Fruit fly (Drosophila melanogaster) whole organism, embryonic: ENCODE measurements around the gene CG31099.

ENCODE experiments used
- ATbp ChIP-seq: fragments of 200-800 bp; sonication (Bioruptor generic); optimal IDR thresholded peaks from 2 replicates; lab custom pipeline; 2017; ENCODE audit warnings: missing biosample characterization, mild to moderate bottlenecking, missing genetic modification characterization, missing genetic modification reagents
- CG10147 ChIP-seq: fragments of 200-800 bp; sonication (Bioruptor generic); optimal IDR thresholded peaks from 2 replicates; lab custom pipeline; 2019; ENCODE audit warnings: missing biosample characterization, mild to moderate bottlenecking, missing genetic modification characterization, moderate library complexity
- CG12071 ChIP-seq: fragments of 200-800 bp; sonication (Bioruptor generic); optimal IDR thresholded peaks from 3 replicates; lab custom pipeline; 2018; ENCODE audit warnings: missing biosample characterization, mild to moderate bottlenecking, missing genetic modification characterization
- CG12391 ChIP-seq: fragments of 200-800 bp; sonication (Bioruptor generic); optimal IDR thresholded peaks from 3 replicates; lab custom pipeline; 2018; ENCODE audit warnings: missing biosample characterization, mild to moderate bottlenecking, missing genetic modification characterization, moderate library complexity
- CG14014 ChIP-seq: fragments of 200-800 bp; sonication (Bioruptor generic); IDR thresholded peaks from 2 replicates; pipeline ENCODE4 v1.3.6; 2022; ENCODE audit warnings: missing biosample characterization, missing genetic modification characterization
- CG14965 ChIP-seq: fragments of 200-800 bp; sonication (Bioruptor generic); optimal IDR thresholded peaks from 2 replicates; lab custom pipeline; 2016; ENCODE audit warnings: missing biosample characterization, missing genetic modification characterization, borderline replicate concordance
- CG1529 ChIP-seq: fragments of 200-800 bp; sonication (Bioruptor generic); optimal IDR thresholded peaks from 3 replicates; lab custom pipeline; 2018; ENCODE audit warnings: missing biosample characterization, missing genetic modification characterization
- CG15696 ChIP-seq: fragments of 200-800 bp; sonication (Bioruptor generic); optimal IDR thresholded peaks from 2 replicates; lab custom pipeline; 2019; ENCODE audit warnings: missing biosample characterization, mild to moderate bottlenecking, missing genetic modification characterization, moderate library complexity
- CG1602 ChIP-seq: fragments of 200-800 bp; sonication (Bioruptor generic); optimal IDR thresholded peaks from 3 replicates; lab custom pipeline; 2016; ENCODE audit warnings: missing biosample characterization, missing genetic modification characterization
- CG17802 ChIP-seq: fragments of 200-800 bp; sonication (Bioruptor generic); optimal IDR thresholded peaks from 2 replicates; lab custom pipeline; 2018; ENCODE audit warnings: missing biosample characterization, mild to moderate bottlenecking, missing genetic modification characterization, moderate library complexity
- CG18262 ChIP-seq: fragments of 200-800 bp; optimal IDR thresholded peaks from 3 replicates; lab custom pipeline; 2019; ENCODE audit warnings: missing biosample characterization, mild to moderate bottlenecking, missing genetic modification characterization, moderate library complexity
- CG2202 ChIP-seq: fragments of 200-800 bp; sonication (Bioruptor generic); optimal IDR thresholded peaks from 2 replicates; lab custom pipeline; 2018; ENCODE audit warnings: missing biosample characterization, mild to moderate bottlenecking, missing genetic modification characterization
- CG32767 ChIP-seq: fragments of 200-800 bp; sonication (Bioruptor generic); IDR thresholded peaks from 2 replicates; pipeline ENCODE4 v1.3.6; 2022; ENCODE audit warnings: missing biosample characterization, missing genetic modification characterization
- CG32772 ChIP-seq: fragments of 200-800 bp; sonication (Bioruptor generic); IDR thresholded peaks from 2 replicates; pipeline ENCODE4 v1.3.6; 2022; ENCODE audit warnings: missing biosample characterization, missing genetic modification characterization
- CG4404 ChIP-seq: fragments of 200-800 bp; sonication (Bioruptor generic); IDR thresholded peaks from 2 replicates; pipeline ENCODE4 v1.3.6; 2022; ENCODE audit warnings: missing biosample characterization, missing genetic modification characterization
- CG4820 ChIP-seq: fragments of 200-800 bp; sonication (Bioruptor generic); optimal IDR thresholded peaks from 3 replicates; lab custom pipeline; 2016; ENCODE audit warnings: missing biosample characterization, missing genetic modification characterization
- CG5953 ChIP-seq: fragments of 200-800 bp; sonication (Bioruptor generic); IDR thresholded peaks from 2 replicates; pipeline ENCODE4 v1.3.6; 2022; ENCODE audit warnings: missing biosample characterization, missing genetic modification characterization
- CG6689 ChIP-seq: fragments of 200-800 bp; sonication (Bioruptor generic); IDR thresholded peaks from 2 replicates; pipeline ENCODE4 v1.3.6; 2022; ENCODE audit warnings: missing biosample characterization, missing genetic modification characterization
- CG7839 ChIP-seq: fragments of 200-800 bp; sonication (Bioruptor generic); optimal IDR thresholded peaks from 3 replicates; lab custom pipeline; 2018; ENCODE audit warnings: missing biosample characterization, mild to moderate bottlenecking, missing genetic modification characterization, moderate library complexity
- CG8359 ChIP-seq: fragments of 200-800 bp; sonication (Bioruptor generic); optimal IDR thresholded peaks from 2 replicates; lab custom pipeline; 2017; ENCODE audit warnings: missing biosample characterization, mild to moderate bottlenecking, missing genetic modification characterization, borderline replicate concordance
- CG8765 ChIP-seq: fragments of 200-800 bp; sonication (Bioruptor generic); IDR thresholded peaks from 2 replicates; pipeline ENCODE4 v1.3.6; 2022; ENCODE audit warnings: missing biosample characterization, missing genetic modification characterization
- CG9215 ChIP-seq: fragments of 200-800 bp; sonication (Bioruptor generic); IDR thresholded peaks from 2 replicates; pipeline ENCODE4 v1.3.6; 2022; ENCODE audit warnings: missing biosample characterization, missing genetic modification characterization
- CG9817 ChIP-seq: fragments of 200-800 bp; sonication (Bioruptor generic); optimal IDR thresholded peaks from 2 replicates; lab custom pipeline; 2018; ENCODE audit warnings: missing biosample characterization, mild to moderate bottlenecking, missing genetic modification characterization, moderate library complexity
- Deaf1 ChIP-seq: fragments of 200-800 bp; optimal IDR thresholded peaks from 3 replicates; lab custom pipeline; 2019; ENCODE audit warnings: missing biosample characterization, mild to moderate bottlenecking, missing genetic modification characterization, moderate library complexity
- E2f1 ChIP-seq: fragments of 200-800 bp; sonication (Bioruptor generic); IDR thresholded peaks from 2 replicates; pipeline ENCODE4 v1.3.6; 2022; ENCODE audit warnings: missing biosample characterization, missing genetic modification characterization
- E2f2 ChIP-seq: fragments of 200-800 bp; sonication (Bioruptor generic); IDR thresholded peaks from 2 replicates; pipeline ENCODE4 v1.3.6; 2022; ENCODE audit warnings: missing biosample characterization, missing genetic modification characterization
- Gug ChIP-seq: fragments of 200-800 bp; sonication (Bioruptor generic); IDR thresholded peaks from 4 replicates; pipeline ENCODE4 v1.3.6; 2022; ENCODE audit warnings: missing biosample characterization, missing genetic modification characterization
- HLH3B ChIP-seq: fragments of 200-800 bp; sonication (Bioruptor generic); IDR thresholded peaks from 2 replicates; pipeline ENCODE4 v1.3.6; 2022; ENCODE audit warnings: missing biosample characterization, missing genetic modification characterization
- Lpt ChIP-seq: fragments of >200 bp; optimal IDR thresholded peaks from 2 replicates; lab custom pipeline; 2018; ENCODE audit warnings: missing biosample characterization, missing genetic modification characterization
- Max ChIP-seq: fragments of 200-800 bp; sonication (Bioruptor generic); optimal IDR thresholded peaks from 2 replicates; lab custom pipeline; 2016; ENCODE audit warnings: missing biosample characterization, mild to moderate bottlenecking, missing genetic modification characterization
- NC2α ChIP-seq: fragments of 200-800 bp; sonication (Bioruptor generic); optimal IDR thresholded peaks from 2 replicates; lab custom pipeline; 2016; ENCODE audit warnings: missing biosample characterization, missing genetic modification characterization
- Pdp1 ChIP-seq, 2 experiments: fragments of 200-800 bp; sonication (Bioruptor generic); optimal IDR thresholded peaks; 3 replicates each; lab custom pipeline; 2016; ENCODE audit warnings: missing biosample characterization in 2 of 2, missing genetic modification characterization in 2 of 2, mild to moderate bottlenecking in 1 of 2, moderate library complexity in 1 of 2
- Ravus ChIP-seq: fragments of 200-800 bp; sonication (Bioruptor generic); IDR thresholded peaks from 2 replicates; pipeline ENCODE4 v1.3.6; 2022; ENCODE audit warnings: missing biosample characterization, missing genetic modification characterization
- Vsx1 ChIP-seq: fragments of 200-800 bp; sonication (Bioruptor generic); optimal IDR thresholded peaks from 2 replicates; lab custom pipeline; 2017; ENCODE audit warnings: missing biosample characterization, mild to moderate bottlenecking, missing genetic modification characterization, missing genetic modification reagents
- bigmax ChIP-seq: fragments of 200-800 bp; sonication (Bioruptor generic); optimal IDR thresholded peaks from 2 replicates; lab custom pipeline; 2018; ENCODE audit warnings: missing biosample characterization, mild to moderate bottlenecking, missing genetic modification characterization
- corto ChIP-seq: fragments of 200-800 bp; sonication (Bioruptor generic); optimal IDR thresholded peaks from 2 replicates; lab custom pipeline; 2016; ENCODE audit warnings: missing biosample characterization, mild to moderate bottlenecking, missing genetic modification characterization, moderate library complexity
- eyg ChIP-seq: fragments of 200-800 bp; sonication (Bioruptor generic); optimal IDR thresholded peaks from 3 replicates; lab custom pipeline; 2016; ENCODE audit warnings: missing biosample characterization, missing genetic modification characterization
- gem ChIP-seq: fragments of 200-800 bp; sonication (Bioruptor generic); optimal IDR thresholded peaks from 2 replicates; lab custom pipeline; 2019; ENCODE audit warnings: missing biosample characterization, mild to moderate bottlenecking, missing genetic modification characterization, moderate library complexity
- hb ChIP-seq: fragments of 200-800 bp; sonication (Bioruptor generic); IDR thresholded peaks from 3 replicates; pipeline ENCODE4 v1.3.6; 2022; ENCODE audit warnings: missing biosample characterization, missing genetic modification characterization; ENCODE audit not compliant: partially characterized antibody
- mirr ChIP-seq: fragments of 200-800 bp; sonication (Bioruptor generic); optimal IDR thresholded peaks from 3 replicates; lab custom pipeline; 2018; ENCODE audit warnings: missing biosample characterization, mild to moderate bottlenecking, missing genetic modification characterization
- otp ChIP-seq: fragments of 200-800 bp; sonication (Bioruptor generic); IDR thresholded peaks from 3 replicates; pipeline ENCODE4, ENCODE4 v1.3.6; 2022; ENCODE audit warnings: missing biosample characterization, missing genetic modification characterization
- phol ChIP-seq: fragments of 200-800 bp; sonication (Bioruptor generic); optimal IDR thresholded peaks from 3 replicates; lab custom pipeline; 2018; ENCODE audit warnings: missing biosample characterization, mild to moderate bottlenecking, missing genetic modification characterization, moderate library complexity
- pita ChIP-seq: fragments of 200-800 bp; sonication (Bioruptor generic); optimal IDR thresholded peaks from 2 replicates; lab custom pipeline; 2017; ENCODE audit warnings: missing biosample characterization, mild to moderate bottlenecking, missing genetic modification characterization
- prd ChIP-seq, 3 experiments: fragments of >200 bp in 2 of 3; fragments of 200-800 bp in 1 of 3; sonication (Bioruptor generic) in 1 of 3; optimal IDR thresholded peaks in 2 of 3; IDR thresholded peaks in 1 of 3; 2 replicates in 2 of 3; 3 replicates in 1 of 3; pipeline versions ENCODE4 v1.3.6 to Lab custom; 2017 to 2022; ENCODE audit warnings: missing biosample characterization in 1 of 3, missing genetic modification characterization in 1 of 3
- sens-2 ChIP-seq: fragments of 200-800 bp; sonication (Bioruptor generic); IDR thresholded peaks from 2 replicates; pipeline ENCODE4 v1.3.6; 2022; ENCODE audit warnings: missing biosample characterization, missing genetic modification characterization
- slp2 ChIP-seq: fragments of 200-800 bp; sonication (Bioruptor generic); optimal IDR thresholded peaks from 2 replicates; lab custom pipeline; 2016; ENCODE audit warnings: missing biosample characterization, missing genetic modification characterization
- stwl ChIP-seq: fragments of 200-800 bp; sonication (Bioruptor generic); optimal IDR thresholded peaks from 3 replicates; lab custom pipeline; 2018; ENCODE audit warnings: missing biosample characterization, mild to moderate bottlenecking, missing genetic modification characterization, moderate library complexity
- tin ChIP-seq: fragments of 200-800 bp; sonication (Bioruptor generic); optimal IDR thresholded peaks from 3 replicates; lab custom pipeline; 2016; ENCODE audit warnings: missing biosample characterization, missing genetic modification characterization
- tx ChIP-seq: fragments of 200-800 bp; sonication (Bioruptor generic); optimal IDR thresholded peaks from 2 replicates; lab custom pipeline; 2016; ENCODE audit warnings: missing biosample characterization, missing genetic modification characterization
- zen ChIP-seq: fragments of 200-800 bp; sonication (Bioruptor generic); optimal IDR thresholded peaks from 3 replicates; lab custom pipeline; 2018; ENCODE audit warnings: missing biosample characterization, mild to moderate bottlenecking, missing genetic modification characterization, moderate library complexity
- zfh2 ChIP-seq: fragments of 200-800 bp; sonication (Bioruptor generic); optimal IDR thresholded peaks from 2 replicates; lab custom pipeline; 2016; ENCODE audit warnings: missing biosample characterization, missing genetic modification characterization

The CG31099 gene

dm6 chr3R:25292864-25293284 is 17.9 kb downstream of the CG31099 start, which contains the start of gene CG31098 (continued):
- no peak for TF ChIP-seq CG32772 (GFP tag; lab: Robert Waterston, UW)
- TF ChIP-seq CG6689, result no peak
- peak; percentile 61 for TF ChIP-seq corto (GFP tag; lab: Kevin White, UChicago)
- TF ChIP-seq Gug (GFP tag; lab: Robert Waterston, UW), result no peak
- no peak for TF ChIP-seq CG1602 (GFP tag; lab: Kevin White, UChicago)
- peak; percentile 76 for TF ChIP-seq mirr (GFP tag; lab: Kevin White, UChicago)
- no peak for TF ChIP-seq Max
- no peak for TF ChIP-seq CG2202 (tag; lab: Kevin White, UChicago)
- TF ChIP-seq CG4820 (GFP tag; lab: Kevin White, UChicago), result no peak
- TF ChIP-seq CG18262 (tag; lab: Kevin White, UChicago), result no peak
- no peak for TF ChIP-seq CG9215 (GFP tag; lab: Robert Waterston, UW)
- TF ChIP-seq CG12391 (tag; lab: Kevin White, UChicago), result no peak
- TF ChIP-seq CG32767 (GFP tag; lab: Robert Waterston, UW), result peak; percentile 78
- TF ChIP-seq CG10147 (GFP tag; lab: Kevin White, UChicago), result peak; percentile 11
- TF ChIP-seq sens-2 (GFP tag; lab: Robert Waterston, UW), result no peak
- no peak for TF ChIP-seq tx (GFP tag; lab: Kevin White, UChicago)
- TF ChIP-seq zen (tag; lab: Kevin White, UChicago), result no peak
- no peak for TF ChIP-seq slp2 (GFP tag; lab: Kevin White, UChicago)
- no peak for TF ChIP-seq zfh2
- TF ChIP-seq CG14965 (GFP tag; lab: Kevin White, UChicago), result no peak
- no peak for TF ChIP-seq CG7839 (tag; lab: Kevin White, UChicago)
- no peak for TF ChIP-seq stwl
- TF ChIP-seq Deaf1 (tag; lab: Kevin White, UChicago), result no peak
- peak in 1 of 2 experiments; percentile 39 for TF ChIP-seq Pdp1 (GFP tag; optimal IDR thresholded peaks at IDR 0.05; lab: Kevin White, UChicago)
- no peak for TF ChIP-seq otp (GFP tag; lab: Robert Waterston, UW)
- no peak for TF ChIP-seq bigmax (GFP tag; lab: Kevin White, UChicago)
- TF ChIP-seq tin, result no peak
- TF ChIP-seq gem (tag; lab: Kevin White, UChicago), result peak; percentile 31
- TF ChIP-seq CG4404 (GFP tag; lab: Robert Waterston, UW), result no peak
- peak; percentile 35 for TF ChIP-seq Vsx1 (GFP tag; lab: Kevin White, UChicago)
- TF ChIP-seq E2f2, result no peak
- peak; percentile 39 for TF ChIP-seq ATbp (GFP tag; lab: Kevin White, UChicago)
- no peak for TF ChIP-seq eyg (GFP tag; lab: Kevin White, UChicago)
- TF ChIP-seq CG8359 (GFP tag; lab: Kevin White, UChicago), result no peak
- no peak for TF ChIP-seq NC2α (GFP tag; lab: Kevin White, UChicago)
- TF ChIP-seq Ravus (GFP tag; lab: Robert Waterston, UW), result no peak
- TF ChIP-seq Lpt (GFP tag; lab: Kevin White, UChicago), result no peak
- no peak for TF ChIP-seq CG5953 (GFP tag; lab: Robert Waterston, UW)
- TF ChIP-seq phol, result no peak
- TF ChIP-seq CG15696 (tag; lab: Kevin White, UChicago), result no peak
- TF ChIP-seq pita (GFP tag; lab: Kevin White, UChicago), result no peak
- no peak for TF ChIP-seq CG14014 (GFP tag; lab: Robert Waterston, UW)
- TF ChIP-seq CG12071 (GFP tag; lab: Kevin White, UChicago), result peak; percentile 52
- no peak for TF ChIP-seq prd (optimal IDR thresholded peaks at IDR 0.05; lab: Kevin White, UChicago)
- TF ChIP-seq prd (GFP tag; IDR thresholded peaks at IDR 0.05; lab: Robert Waterston, UW), result no peak
- no peak for TF ChIP-seq E2f1 (GFP tag; lab: Robert Waterston, UW)
- TF ChIP-seq hb (GFP tag; lab: Robert Waterston, UW), result no peak
- no peak for TF ChIP-seq HLH3B
- no peak for TF ChIP-seq CG8765 (GFP tag; lab: Robert Waterston, UW)
- no peak for TF ChIP-seq CG17802 (tag; lab: Kevin White, UChicago)
- TF ChIP-seq CG9817, result no peak
- no peak for TF ChIP-seq CG1529 (GFP tag; lab: Kevin White, UChicago)
